Worm (Caenorhabditis elegans): ENCODE results near the gene C28D4.4.
"Not testable (repeated sequence)": the region's sequence is repeated elsewhere in the genome, so short reads cannot be mapped to it uniquely, and the experiment has no call there.

Gene C28D4.4

DNA sequence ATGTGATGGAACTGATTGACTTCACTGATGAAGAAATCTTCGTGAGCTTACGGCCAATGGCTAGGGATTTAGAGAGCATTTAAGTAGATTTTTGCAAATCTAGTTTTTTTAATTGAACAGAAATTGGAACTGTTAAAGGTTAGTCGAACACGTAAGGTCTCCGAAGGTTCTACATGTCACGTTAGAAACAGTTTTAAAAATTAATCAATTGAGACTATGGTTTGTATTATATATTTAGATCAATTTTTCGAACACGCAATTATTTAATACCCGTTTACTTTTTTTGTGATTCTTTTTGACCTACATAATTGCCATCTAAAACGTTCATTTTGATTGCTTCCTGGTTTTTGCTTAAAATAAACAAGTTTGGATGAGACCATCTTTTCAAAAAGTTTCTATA lies at the start of gene C28D4.4:
Gene C28D4.4, minus strand, starts transcription at position 101 of the 400 bp plus-strand sequence.
- TF ChIP-seq unc-62 (GFP tag; optimal IDR thresholded peaks at IDR 0.05): no peak

DNA sequence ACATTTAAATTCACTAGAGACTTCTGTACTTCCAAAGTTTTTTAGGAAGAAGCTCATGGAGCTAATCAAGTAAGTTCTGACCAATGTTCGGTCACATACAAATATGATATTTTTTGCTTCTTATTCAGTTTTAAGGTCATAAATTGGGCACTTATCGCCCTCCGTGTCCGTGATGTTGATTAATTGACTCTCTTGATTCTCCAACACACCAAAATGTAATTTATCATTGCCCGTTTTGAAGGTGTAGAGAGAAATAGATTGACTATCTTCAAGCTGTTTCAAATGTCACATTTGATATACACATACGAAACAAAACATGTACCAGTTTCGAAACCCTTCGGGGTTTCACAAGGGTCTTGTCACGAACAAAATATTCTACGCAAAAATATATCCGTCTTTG lies 45.9 kb upstream of the C28D4.4 start:
- no peak for TF ChIP-seq unc-62 (GFP tag; optimal IDR thresholded peaks at IDR 0.05)

DNA sequence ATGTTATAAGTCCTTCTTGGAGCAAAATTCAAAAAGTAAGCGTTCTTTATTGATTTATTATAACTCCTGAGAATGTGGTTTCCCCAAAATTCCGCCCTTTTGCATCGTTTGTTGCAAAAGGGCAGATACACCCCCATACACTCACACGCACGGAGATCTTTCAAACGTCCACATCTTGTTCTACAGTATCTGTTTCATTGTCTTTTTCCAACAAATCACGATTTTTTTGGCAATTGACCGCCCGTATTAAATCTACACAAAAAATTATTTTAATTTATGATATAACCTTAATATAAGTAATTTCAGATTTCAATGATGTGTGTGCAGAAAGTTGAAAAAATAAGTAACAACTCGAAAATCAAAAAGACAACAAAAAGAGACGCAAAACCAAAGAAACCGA lies 44.7 kb upstream of the C28D4.4 start, which contains the start of gene T13F2.4:
Gene T13F2.4, plus strand, starts transcription at position 301 of the 400 bp plus-strand sequence.
- TF ChIP-seq unc-62 (GFP tag; optimal IDR thresholded peaks at IDR 0.05): no peak

DNA sequence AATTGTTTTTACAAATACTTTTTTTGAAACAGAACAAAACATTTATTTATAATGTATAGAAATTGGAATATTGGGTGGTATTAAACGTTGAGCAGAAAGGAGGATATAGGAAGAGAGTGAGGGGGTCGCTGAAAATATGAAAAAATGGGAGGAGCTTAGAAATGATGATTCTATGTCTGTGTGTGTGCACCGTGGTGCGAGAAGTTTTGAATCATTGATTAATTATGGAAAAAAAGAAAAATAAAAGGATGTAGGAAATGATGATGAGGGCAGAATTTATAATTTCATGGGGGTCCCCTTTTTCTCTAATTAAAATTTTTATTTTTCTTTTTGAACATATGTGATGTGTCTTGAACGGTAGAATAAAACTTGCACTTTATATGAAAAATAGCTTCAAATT lies 39.9 kb upstream of the C28D4.4 start, which contains the start of gene sre-4:
Gene sre-4, minus strand, starts transcription at position 101 of the 400 bp plus-strand sequence.
- TF ChIP-seq unc-62 (GFP tag; optimal IDR thresholded peaks at IDR 0.05): no peak

DNA sequence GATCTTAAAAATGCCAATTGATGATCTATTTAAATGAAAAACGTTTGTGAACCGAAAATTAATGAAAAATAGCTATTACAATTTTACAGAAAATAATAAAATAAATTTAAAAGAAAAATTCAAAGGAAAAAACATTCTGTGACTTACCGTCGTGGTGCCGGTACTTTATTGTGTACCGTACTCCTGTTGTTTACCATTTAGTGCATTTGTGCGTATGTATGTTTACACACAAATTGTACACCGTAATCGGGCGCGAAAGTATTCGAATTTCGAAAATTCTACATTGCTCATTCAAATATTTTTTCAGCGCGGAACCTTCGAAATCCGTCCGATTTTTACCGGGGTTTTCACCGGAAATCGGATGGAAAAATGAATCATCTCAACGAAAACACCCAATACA lies 33.2 kb upstream of the C28D4.4 start, which contains the start of gene T13F2.6:
Gene T13F2.6, plus strand, starts transcription at position 306 of the 400 bp plus-strand sequence.
- no peak for TF ChIP-seq unc-62 (GFP tag; optimal IDR thresholded peaks at IDR 0.05)

DNA sequence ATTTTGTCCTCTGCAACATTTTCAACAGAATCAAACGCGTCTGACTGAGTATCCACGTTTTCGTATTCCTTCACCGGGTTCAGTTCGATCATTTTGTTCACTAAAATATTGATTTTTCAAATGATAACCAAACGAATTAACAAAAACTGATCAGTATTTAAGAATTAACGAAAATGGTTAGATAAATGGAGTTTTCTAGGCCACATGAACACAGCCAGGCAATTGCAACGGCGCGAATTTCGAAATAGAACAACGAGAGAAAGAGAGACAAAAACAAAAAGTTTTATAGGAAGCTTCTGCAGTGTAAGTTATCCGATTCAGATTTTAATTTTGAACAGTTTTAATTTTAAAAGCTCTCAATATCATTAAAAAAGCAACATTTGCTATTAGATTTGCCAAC lies 32.7 kb upstream of the C28D4.4 start, which contains the start of gene sna-2:
Gene sna-2, minus strand, starts transcription at position 100 of the 400 bp plus-strand sequence.
- no peak for TF ChIP-seq unc-62 (GFP tag; optimal IDR thresholded peaks at IDR 0.05)

DNA sequence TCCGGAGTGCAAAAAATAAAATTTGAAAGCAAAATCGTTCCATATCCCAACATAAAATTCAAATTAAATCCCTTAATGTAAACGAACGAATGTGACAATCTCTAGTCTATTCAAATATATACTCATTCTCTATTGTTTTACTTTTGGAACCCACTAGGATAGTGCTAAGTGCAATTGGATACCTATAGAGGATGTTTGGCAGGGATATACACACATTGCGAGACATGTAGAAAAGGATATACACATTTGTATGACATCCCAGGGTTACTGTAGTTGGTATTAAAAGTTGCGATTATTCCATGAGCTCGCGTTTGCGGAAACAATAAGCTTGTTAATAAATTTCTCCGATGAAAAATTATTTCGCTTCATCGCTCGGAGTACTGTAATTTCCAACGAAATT lies 28.6 kb upstream of the C28D4.4 start:
- no peak for TF ChIP-seq unc-62 (GFP tag; optimal IDR thresholded peaks at IDR 0.05)

DNA sequence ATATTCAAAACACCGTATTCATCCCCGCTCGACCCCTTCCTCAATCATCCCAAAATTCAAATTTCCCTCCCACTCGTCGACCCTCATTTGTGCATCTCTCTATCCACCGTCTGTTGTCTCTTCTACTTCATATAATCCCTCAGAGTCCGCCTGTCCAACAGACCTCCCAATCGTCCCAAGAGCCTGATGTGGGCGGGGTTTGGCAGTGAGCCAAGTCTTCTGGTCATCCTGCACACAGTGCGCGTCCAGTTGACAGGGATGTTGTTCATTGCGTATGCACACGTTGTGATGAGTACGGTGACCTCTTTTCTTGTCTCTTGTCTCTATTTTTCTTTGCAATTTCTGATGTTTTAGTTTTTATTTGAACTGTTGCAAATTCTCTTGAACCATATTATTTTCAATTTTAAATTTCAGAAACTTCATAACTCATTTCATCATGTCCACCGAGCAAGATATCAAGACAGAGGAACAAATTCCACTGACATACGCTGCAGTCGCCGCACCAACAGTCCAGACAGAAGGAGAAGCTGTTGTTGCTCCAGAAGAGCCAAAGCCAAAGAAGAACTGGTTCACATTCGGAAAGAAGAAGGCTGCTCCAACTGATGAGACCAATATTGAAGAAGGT lies 27.4 kb upstream of the C28D4.4 start, which contains the start of gene cav-1:
Gene cav-1, plus strand, starts transcription at position 415 of the 625 bp plus-strand sequence.
- no peak for TF ChIP-seq unc-62 (GFP tag; optimal IDR thresholded peaks at IDR 0.05)

DNA sequence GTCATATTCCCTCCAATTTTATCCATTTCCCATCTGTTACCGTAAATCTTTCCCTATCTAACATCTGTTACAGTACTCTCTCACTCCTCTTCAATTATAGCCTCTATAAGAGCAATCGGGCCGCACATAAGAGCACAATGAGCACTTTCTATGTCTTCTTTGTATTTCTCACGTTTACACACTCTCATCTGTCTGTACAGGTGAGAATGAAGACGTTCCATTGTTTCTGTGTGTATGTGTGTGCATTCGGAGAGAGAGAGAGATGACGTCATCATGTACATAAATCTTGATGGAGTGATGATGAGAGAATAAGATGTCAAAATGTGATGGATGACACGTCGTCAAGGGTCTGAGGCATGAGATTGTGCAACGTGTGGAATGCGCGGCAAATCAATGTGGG lies 26.0 kb upstream of the C28D4.4 start:
- no peak for TF ChIP-seq unc-62 (GFP tag; optimal IDR thresholded peaks at IDR 0.05)

DNA sequence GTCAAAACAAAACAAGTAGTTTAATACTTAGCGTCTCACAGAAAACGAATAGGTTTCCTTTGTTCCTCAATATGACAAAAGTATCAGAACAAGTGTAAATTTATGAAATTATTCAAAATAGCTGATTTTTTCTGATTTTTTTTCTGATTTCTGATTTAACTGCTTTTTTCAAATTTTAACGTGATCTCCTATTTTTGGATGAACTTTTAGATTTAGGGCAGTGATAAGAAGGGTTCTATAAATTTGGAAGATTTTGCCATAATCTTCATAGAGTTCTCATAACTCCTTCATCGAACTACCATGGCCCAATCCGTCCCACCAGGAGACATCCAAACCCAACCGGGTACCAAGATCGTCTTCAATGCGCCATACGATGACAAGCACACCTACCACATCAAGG lies 24.9 kb upstream of the C28D4.4 start, which contains the start of gene msp-78:
Gene msp-78, plus strand, starts transcription at position 301 of the 400 bp plus-strand sequence.
- TF ChIP-seq unc-62 (GFP tag; optimal IDR thresholded peaks at IDR 0.05): not testable (repeated sequence)

DNA sequence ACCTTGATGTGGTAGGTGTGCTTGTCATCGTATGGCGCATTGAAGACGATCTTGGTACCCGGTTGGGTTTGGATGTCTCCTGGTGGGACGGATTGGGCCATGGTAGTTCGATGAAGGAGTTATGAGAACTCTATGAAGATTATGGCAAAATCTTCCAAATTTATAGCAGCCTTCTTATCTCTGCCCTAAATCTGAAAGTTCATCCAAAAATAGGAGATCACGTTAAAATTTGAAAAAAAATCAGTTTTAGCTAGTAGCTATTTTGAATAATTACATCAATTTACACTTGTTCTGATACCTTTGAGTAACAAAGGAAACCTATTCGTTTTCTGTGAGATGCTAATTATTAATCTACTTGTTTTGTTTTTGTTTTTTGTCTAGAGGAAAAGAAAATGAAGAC lies 22.2 kb upstream of the C28D4.4 start, which contains the start of gene msp-79:
Gene msp-79, minus strand, starts transcription at position 101 of the 400 bp plus-strand sequence.
- TF ChIP-seq unc-62 (GFP tag; optimal IDR thresholded peaks at IDR 0.05): not testable (repeated sequence)

DNA sequence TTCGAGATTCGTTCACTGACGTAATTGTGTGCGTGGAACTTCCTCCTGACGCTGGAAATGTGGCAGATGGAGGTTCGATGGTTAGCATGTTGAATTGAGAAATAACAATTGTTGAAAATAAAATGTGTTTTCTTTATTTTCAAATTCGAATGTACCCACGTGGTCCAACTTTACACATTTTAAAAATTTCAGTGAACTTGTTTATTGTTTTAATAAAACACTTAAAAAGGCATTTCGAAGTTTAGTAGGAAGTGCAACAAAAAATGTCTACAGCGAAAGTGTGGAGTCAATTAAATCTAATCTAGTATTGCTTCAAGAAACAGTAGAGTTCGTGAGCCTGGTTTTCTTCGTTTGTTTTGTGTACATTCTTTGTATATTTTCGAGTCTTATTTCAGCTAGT lies 21.4 kb upstream of the C28D4.4 start, which contains the start of gene ssp-36:
Gene ssp-36, minus strand, starts transcription at position 101 of the 400 bp plus-strand sequence.
- no peak for TF ChIP-seq unc-62 (GFP tag; optimal IDR thresholded peaks at IDR 0.05)

DNA sequence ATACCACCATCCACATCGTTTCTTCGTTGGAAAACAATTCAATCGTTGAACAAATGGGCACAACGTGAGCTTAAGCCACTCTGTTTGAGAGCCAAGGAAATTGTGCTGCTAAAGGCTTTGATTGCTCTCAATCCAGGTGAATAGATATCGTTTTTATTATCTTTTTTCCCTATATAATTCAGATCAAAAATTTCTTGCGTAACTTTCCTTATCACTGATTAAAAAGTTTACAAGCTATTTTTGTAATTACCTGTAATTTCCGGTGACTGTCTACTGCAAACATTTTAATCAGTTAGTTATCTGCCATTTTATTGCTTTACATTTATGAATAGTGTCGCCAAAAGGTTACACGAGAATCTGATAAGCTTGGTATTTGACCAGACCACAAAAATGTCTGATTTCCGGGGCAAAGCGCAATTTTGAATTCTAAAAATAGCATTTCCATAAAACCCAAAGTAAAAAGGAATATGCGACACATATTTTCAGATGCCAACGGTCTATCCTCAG lies 17.9 kb upstream of the C28D4.4 start:
- TF ChIP-seq unc-62 (GFP tag; optimal IDR thresholded peaks at IDR 0.05): no peak

DNA sequence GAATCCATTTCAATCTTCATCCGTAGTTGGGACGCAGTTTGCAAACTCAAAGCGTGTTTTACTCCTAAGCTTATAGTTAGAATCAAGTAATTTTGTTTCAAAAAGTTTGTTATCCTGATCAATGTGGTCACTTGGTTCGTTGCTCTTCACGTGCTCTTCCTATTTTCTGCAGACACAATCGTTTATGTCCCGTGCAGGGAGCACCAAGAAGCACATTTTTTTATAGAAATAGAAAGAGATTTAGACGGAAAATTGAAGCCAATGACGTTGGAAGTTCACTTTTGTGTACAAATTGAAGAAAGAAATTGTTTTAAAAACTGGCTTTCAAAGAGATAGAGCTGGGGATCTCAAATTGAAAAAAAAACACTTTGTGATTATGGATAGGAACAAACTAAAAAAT lies 16.9 kb upstream of the C28D4.4 start:
- no peak for TF ChIP-seq unc-62 (GFP tag; optimal IDR thresholded peaks at IDR 0.05)

DNA sequence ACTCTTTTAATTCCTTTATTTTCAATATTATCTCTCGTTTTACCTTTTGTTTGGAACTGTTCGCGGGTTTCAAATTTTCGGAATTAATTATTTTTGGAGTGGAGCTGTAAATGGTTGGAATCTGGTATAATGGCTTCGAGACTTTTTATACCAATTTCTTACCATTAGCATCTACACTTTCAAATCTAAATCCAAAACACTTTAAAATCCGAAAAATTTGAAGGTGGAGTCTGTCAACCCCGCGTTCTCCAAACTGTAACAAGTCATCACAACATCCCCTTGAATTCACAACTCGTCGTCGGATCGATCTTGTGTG lies 12.6 kb upstream of the C28D4.4 start, which contains the start of gene nhr-97:
Gene nhr-97, plus strand, starts transcription at position 217 of the 316 bp plus-strand sequence.
- TF ChIP-seq unc-62 (GFP tag; optimal IDR thresholded peaks at IDR 0.05): no peak

DNA sequence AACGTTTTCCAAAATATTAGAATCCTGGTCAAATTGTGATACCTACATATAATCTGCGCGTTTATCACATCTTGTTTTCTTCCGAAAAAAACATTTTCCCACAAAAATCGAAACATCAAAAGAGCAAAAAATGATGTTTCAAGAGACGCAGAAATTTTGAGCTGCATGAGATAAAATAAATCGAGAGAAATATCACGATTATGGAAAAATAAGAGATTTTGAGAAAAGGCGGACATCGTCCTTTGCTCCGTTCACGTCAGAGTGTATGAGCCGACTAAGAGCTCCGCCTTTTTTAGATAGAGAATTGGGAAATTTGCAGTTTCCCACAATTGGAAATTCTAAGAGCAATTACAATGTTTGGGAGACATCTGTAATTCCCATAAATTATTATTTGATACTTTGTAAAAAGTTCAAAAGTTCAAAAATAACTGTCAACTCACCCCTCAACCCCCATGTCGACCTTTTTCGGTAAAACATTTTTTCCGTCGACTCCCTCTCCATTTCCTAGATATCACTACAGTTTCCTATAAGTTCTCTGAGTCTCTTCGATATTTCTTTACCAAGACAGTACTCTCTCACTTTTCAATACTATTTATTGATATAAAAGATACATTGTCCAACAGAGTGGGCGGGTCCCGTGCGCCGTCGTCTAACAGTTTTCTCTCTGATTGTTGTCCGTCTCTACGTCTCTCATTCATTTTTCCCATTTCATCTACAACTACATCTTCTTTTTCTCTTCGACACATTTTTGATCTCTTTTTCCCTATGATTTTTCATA lies 12.0 kb upstream of the C28D4.4 start:
- TF ChIP-seq unc-62 (GFP tag; optimal IDR thresholded peaks at IDR 0.05): no peak

All from whole organism, dauer.